Worm (Caenorhabditis elegans): ENCODE measurements around the gene msp-49.

DNA sequence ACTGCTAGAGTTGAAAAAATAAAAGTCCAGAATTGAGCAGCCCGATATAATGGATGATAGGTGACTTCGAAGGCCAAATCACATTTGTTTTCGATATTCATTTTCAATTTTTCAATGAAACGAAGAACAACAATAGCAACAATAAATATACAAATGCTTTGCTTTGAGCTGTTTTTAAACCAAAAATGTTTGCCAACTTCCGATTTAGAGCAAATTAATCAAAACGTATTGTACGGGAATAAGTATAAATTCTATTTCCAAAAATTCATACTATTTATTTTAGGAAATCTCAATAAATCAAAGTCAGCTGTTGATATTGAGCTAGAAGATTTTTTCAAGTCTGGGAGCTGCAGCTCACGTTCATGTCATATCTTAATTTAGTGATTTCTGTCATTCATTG, 23.2 kb upstream of the msp-49 start, which contains the start of gene srb-1:
- TF ChIP-seq cog-1 (tag; optimal IDR thresholded peaks at IDR 0.05) (no peak), tab-1 (GFP tag; IDR thresholded peaks at IDR 0.05) (no peak), flt-1 (GFP tag; IDR thresholded peaks at IDR 0.05) (no peak), ref-1 (GFP tag; conservative IDR thresholded peaks at IDR 0.05) (no peak)
